Fruit fly (Drosophila melanogaster) whole organism, prepupa: Measurements from ENCODE around the gene Herp.

Experiments
- Blimp-1 ChIP-seq: fragments of 200-800 bp; sonication (Bioruptor generic); optimal IDR thresholded peaks from 3 replicates; lab custom pipeline; 2017; ENCODE audit warnings: missing biosample characterization, missing genetic modification characterization, mild to moderate bottlenecking, moderate library complexity, missing genetic modification reagents
- CG10631 ChIP-seq: fragments of 200-800 bp; sonication (Bioruptor generic); optimal IDR thresholded peaks from 2 replicates; lab custom pipeline; 2016; ENCODE audit warnings: missing biosample characterization, missing genetic modification characterization
- CG10669 ChIP-seq: fragments of 200-800 bp; sonication (Bioruptor generic); optimal IDR thresholded peaks from 3 replicates; lab custom pipeline; 2018; ENCODE audit warnings: missing biosample characterization, mild to moderate bottlenecking, missing genetic modification characterization, moderate library complexity
- CG11294 ChIP-seq: fragments of 200-800 bp; sonication (Bioruptor generic); IDR thresholded peaks from 2 replicates; pipeline ENCODE4 v1.3.6; 2022; ENCODE audit warnings: missing biosample characterization, missing genetic modification characterization
- CG11762 ChIP-seq: fragments of 200-800 bp; sonication (Bioruptor generic); optimal IDR thresholded peaks from 3 replicates; lab custom pipeline; 2016; ENCODE audit warnings: missing biosample characterization, missing genetic modification characterization; ENCODE audit not compliant: insufficient read depth
- CG11902 ChIP-seq: fragments of 200-800 bp; sonication (Bioruptor generic); optimal IDR thresholded peaks from 3 replicates; lab custom pipeline; 2016; ENCODE audit warnings: missing biosample characterization, missing genetic modification characterization
- CG15336 ChIP-seq: fragments of 200-800 bp; sonication (Bioruptor generic); IDR thresholded peaks from 2 replicates; pipeline ENCODE4 v1.3.6; 2022; ENCODE audit warnings: missing biosample characterization, missing genetic modification characterization
- CG1621 ChIP-seq: fragments of 200-800 bp; sonication (Bioruptor generic); optimal IDR thresholded peaks from 3 replicates; lab custom pipeline; 2018; ENCODE audit warnings: missing biosample characterization, mild to moderate bottlenecking, missing genetic modification characterization
- CG3032 ChIP-seq: fragments of 200-800 bp; optimal IDR thresholded peaks from 2 replicates; lab custom pipeline; 2019; ENCODE audit warnings: missing biosample characterization, mild to moderate bottlenecking, missing genetic modification characterization, moderate library complexity
- CG31627 ChIP-seq: fragments of 200-800 bp; sonication (Bioruptor generic); optimal IDR thresholded peaks from 3 replicates; lab custom pipeline; 2016; ENCODE audit warnings: missing biosample characterization, missing genetic modification characterization
- CG32006 ChIP-seq: fragments of 200-800 bp; sonication (Bioruptor generic); optimal IDR thresholded peaks from 3 replicates; lab custom pipeline; 2017; ENCODE audit warnings: missing biosample characterization, mild to moderate bottlenecking, missing genetic modification characterization
- CG34406 ChIP-seq: fragments of 200-800 bp; sonication (Bioruptor generic); optimal IDR thresholded peaks from 3 replicates; lab custom pipeline; 2016; ENCODE audit warnings: missing biosample characterization, missing genetic modification characterization
- CG3919 ChIP-seq: fragments of 200-800 bp; sonication (Bioruptor generic); optimal IDR thresholded peaks from 3 replicates; lab custom pipeline; 2016; ENCODE audit warnings: missing biosample characterization, missing genetic modification characterization
- CG4318 ChIP-seq: fragments of 200-800 bp; sonication (Bioruptor generic); optimal IDR thresholded peaks from 3 replicates; lab custom pipeline; 2017; ENCODE audit warnings: missing biosample characterization, mild to moderate bottlenecking, missing genetic modification characterization
- CG6163 ChIP-seq: fragments of 200-800 bp; sonication (Bioruptor generic); IDR thresholded peaks from 3 replicates; pipeline ENCODE4 v1.3.6; 2022; ENCODE audit warnings: missing biosample characterization, missing genetic modification characterization
- CG6276 ChIP-seq: fragments of 200-800 bp; sonication (Bioruptor generic); optimal IDR thresholded peaks from 2 replicates; lab custom pipeline; 2017; ENCODE audit warnings: missing biosample characterization, mild to moderate bottlenecking, missing genetic modification characterization
- CG6792 ChIP-seq: fragments of 200-800 bp; sonication (Bioruptor generic); optimal IDR thresholded peaks from 3 replicates; lab custom pipeline; 2016; ENCODE audit warnings: missing biosample characterization, missing genetic modification characterization
- CG6808 ChIP-seq: fragments of 200-800 bp; sonication (Bioruptor generic); optimal IDR thresholded peaks from 3 replicates; lab custom pipeline; 2017; ENCODE audit warnings: missing biosample characterization, missing genetic modification characterization, mild to moderate bottlenecking, moderate library complexity, missing genetic modification reagents
- CG6854 ChIP-seq: fragments of 200-800 bp; sonication (Bioruptor generic); optimal IDR thresholded peaks from 2 replicates; lab custom pipeline; 2017; ENCODE audit warnings: missing biosample characterization, mild to moderate bottlenecking, missing genetic modification characterization
- CG7368 ChIP-seq: fragments of 200-800 bp; sonication (Bioruptor generic); optimal IDR thresholded peaks from 3 replicates; lab custom pipeline; 2016; ENCODE audit warnings: missing biosample characterization, missing genetic modification characterization
- CG8632 ChIP-seq: fragments of 200-800 bp; sonication (Bioruptor generic); optimal IDR thresholded peaks from 3 replicates; lab custom pipeline; 2016; ENCODE audit warnings: missing biosample characterization, missing genetic modification characterization
- Eip78C ChIP-seq: fragments of 200-800 bp; sonication (Bioruptor generic); peaks from one replicate; lab custom pipeline; 2016; ENCODE audit warnings: missing biosample characterization, missing genetic modification characterization
- Eip93F ChIP-seq: fragments of 200-800 bp; sonication (Bioruptor generic); optimal IDR thresholded peaks from 2 replicates; lab custom pipeline; 2016; ENCODE audit warnings: missing biosample characterization, mild to moderate bottlenecking, missing genetic modification characterization
- Ets21C ChIP-seq: fragments of 200-800 bp; sonication (Bioruptor generic); optimal IDR thresholded peaks from 3 replicates; lab custom pipeline; 2016; ENCODE audit warnings: missing biosample characterization, missing genetic modification characterization
- Ets96B ChIP-seq: fragments of 200-800 bp; optimal IDR thresholded peaks from 2 replicates; lab custom pipeline; 2019; ENCODE audit warnings: missing biosample characterization, mild to moderate bottlenecking, missing genetic modification characterization, moderate library complexity
- Gug ChIP-seq: fragments of 200-800 bp; sonication (Bioruptor generic); IDR thresholded peaks from 2 replicates; pipeline ENCODE4 v1.3.6; 2022; ENCODE audit warnings: missing biosample characterization, missing genetic modification characterization
- Hr38 ChIP-seq: sonication (Bioruptor generic); optimal IDR thresholded peaks from 2 replicates; lab custom pipeline; 2016; ENCODE audit warnings: missing biosample characterization, missing genetic modification characterization
- Hr39 ChIP-seq: fragments of 200-800 bp; sonication (Bioruptor generic); optimal IDR thresholded peaks from 2 replicates; lab custom pipeline; 2016; ENCODE audit warnings: missing biosample characterization, missing genetic modification characterization
- Hr4 ChIP-seq: fragments of 200-800 bp; sonication (Bioruptor generic); optimal IDR thresholded peaks from 3 replicates; lab custom pipeline; 2016; ENCODE audit warnings: missing biosample characterization, missing genetic modification characterization
- Met ChIP-seq: fragments of 200-800 bp; sonication (Bioruptor generic); optimal IDR thresholded peaks from 3 replicates; lab custom pipeline; 2016; ENCODE audit warnings: missing biosample characterization, missing genetic modification characterization
- OdsH ChIP-seq: fragments of 200-800 bp; sonication (Bioruptor generic); optimal IDR thresholded peaks from 3 replicates; lab custom pipeline; 2016; ENCODE audit warnings: missing biosample characterization, missing genetic modification characterization
- Smox ChIP-seq: fragments of 200-800 bp; sonication (Bioruptor generic); optimal IDR thresholded peaks from 3 replicates; lab custom pipeline; 2016; ENCODE audit warnings: missing biosample characterization, missing genetic modification characterization
- Sox102F ChIP-seq: fragments of 200-800 bp; sonication (Bioruptor generic); optimal IDR thresholded peaks from 2 replicates; lab custom pipeline; 2016; ENCODE audit warnings: missing biosample characterization, mild to moderate bottlenecking, missing genetic modification characterization
- Sox14 ChIP-seq: fragments of 200-800 bp; sonication (Bioruptor generic); optimal IDR thresholded peaks from 3 replicates; lab custom pipeline; 2016; ENCODE audit warnings: missing biosample characterization, missing genetic modification characterization
- Sox15 ChIP-seq: fragments of 200-800 bp; sonication (Bioruptor generic); optimal IDR thresholded peaks from 3 replicates; lab custom pipeline; 2016; ENCODE audit warnings: missing biosample characterization, missing genetic modification characterization
- achi ChIP-seq: fragments of 200-800 bp; sonication (Bioruptor generic); optimal IDR thresholded peaks from 3 replicates; lab custom pipeline; 2016; ENCODE audit warnings: missing biosample characterization, missing genetic modification characterization
- acj6 ChIP-seq: fragments of 200-800 bp; sonication (Bioruptor generic); optimal IDR thresholded peaks from 3 replicates; lab custom pipeline; 2016; ENCODE audit warnings: missing biosample characterization, missing genetic modification characterization
- cyc ChIP-seq: fragments of 200-800 bp; sonication (Bioruptor generic); optimal IDR thresholded peaks from 3 replicates; lab custom pipeline; 2016; ENCODE audit warnings: missing biosample characterization, missing genetic modification characterization
- dac ChIP-seq: fragments of 200-800 bp; sonication (Bioruptor generic); optimal IDR thresholded peaks from 2 replicates; lab custom pipeline; 2017; ENCODE audit warnings: missing biosample characterization, mild to moderate bottlenecking, missing genetic modification characterization
- dsx ChIP-seq: fragments of 200-800 bp; optimal IDR thresholded peaks from 3 replicates; lab custom pipeline; 2019; ENCODE audit warnings: missing biosample characterization, mild to moderate bottlenecking, missing genetic modification characterization, moderate library complexity; ENCODE audit not compliant: poor library complexity, severe bottlenecking
- eg ChIP-seq: fragments of 200-800 bp; sonication (Bioruptor generic); IDR thresholded peaks from 3 replicates; pipeline ENCODE4 v1.3.6; 2022; ENCODE audit warnings: missing biosample characterization, missing genetic modification characterization
- esn ChIP-seq: fragments of 200-800 bp; sonication (Bioruptor generic); optimal IDR thresholded peaks from 2 replicates; lab custom pipeline; 2016; ENCODE audit warnings: missing biosample characterization, mild to moderate bottlenecking, missing genetic modification characterization, moderate library complexity
- fd59A ChIP-seq: fragments of 200-800 bp; sonication (Bioruptor generic); optimal IDR thresholded peaks from 2 replicates; lab custom pipeline; 2017; ENCODE audit warnings: missing biosample characterization, mild to moderate bottlenecking, missing genetic modification characterization, missing genetic modification reagents
- fkh ChIP-seq: fragments of 200-800 bp; sonication (Bioruptor generic); optimal IDR thresholded peaks from 3 replicates; lab custom pipeline; 2017; ENCODE audit warnings: missing biosample characterization, mild to moderate bottlenecking, missing genetic modification characterization, moderate library complexity
- lz ChIP-seq: fragments of 200-800 bp; sonication (Bioruptor generic); optimal IDR thresholded peaks from 3 replicates; lab custom pipeline; 2016; ENCODE audit warnings: missing biosample characterization, missing genetic modification characterization
- net ChIP-seq: fragments of 200-800 bp; sonication (Bioruptor generic); optimal IDR thresholded peaks from 3 replicates; lab custom pipeline; 2016; ENCODE audit warnings: missing biosample characterization, missing genetic modification characterization
- salr ChIP-seq, 2 experiments: fragments of 200-800 bp; sonication (Bioruptor generic); optimal IDR thresholded peaks; 3 replicates each; lab custom pipeline; 2016 to 2018; ENCODE audit warnings: missing biosample characterization in 2 of 2, missing genetic modification characterization in 2 of 2, mild to moderate bottlenecking in 1 of 2
- spab ChIP-seq: fragments of 200-800 bp; sonication (Bioruptor generic); optimal IDR thresholded peaks from 2 replicates; lab custom pipeline; 2017; ENCODE audit warnings: missing biosample characterization, mild to moderate bottlenecking, missing genetic modification characterization, missing genetic modification reagents
- ss ChIP-seq, 2 experiments: fragments of 200-800 bp; sonication (Bioruptor generic); optimal IDR thresholded peaks; 2 replicates in 1 of 2; 3 replicates in 1 of 2; lab custom pipeline; 2017 to 2018; ENCODE audit warnings: mild to moderate bottlenecking in 2 of 2, missing biosample characterization in 2 of 2, missing genetic modification characterization in 2 of 2, moderate library complexity in 1 of 2
- svp ChIP-seq: fragments of 200-800 bp; sonication (Bioruptor generic); peaks from one replicate; lab custom pipeline; 2016; ENCODE audit warnings: missing biosample characterization, missing genetic modification characterization
- vri ChIP-seq: fragments of 200-800 bp; sonication (Bioruptor generic); optimal IDR thresholded peaks from 3 replicates; lab custom pipeline; 2016; ENCODE audit warnings: missing biosample characterization, mild to moderate bottlenecking, missing genetic modification characterization

Herp gene

dm6 chr2L:7799804-7800433 is at the start of gene Herp, which contains the start of gene r2d2:
Gene Herp (minus strand): TSS chr2L:7800058.
Gene r2d2 (plus strand): TSS chr2L:7800147.
- TF ChIP-seq CG6854 (GFP tag; lab: Kevin White, UChicago) (peak; percentile 82), Hr38 (GFP tag; lab: Kevin White, UChicago) (no peak), vri (peak; percentile 70), eg (GFP tag; lab: Robert Waterston, UW) (peak; percentile 84), CG6163 (peak; percentile 88), CG11902 (GFP tag; lab: Kevin White, UChicago) (peak; percentile 85), CG7368 (GFP tag; lab: Kevin White, UChicago) (peak; percentile 84), Met (peak; percentile 90), achi (GFP tag; lab: Kevin White, UChicago) (peak; percentile 88), Eip93F (GFP tag; lab: Kevin White, UChicago) (no peak), Blimp-1 (GFP tag; lab: Kevin White, UChicago) (peak; percentile 73), fkh (GFP tag; lab: Kevin White, UChicago) (peak; percentile 72), lz (GFP tag; lab: Kevin White, UChicago) (peak; percentile 92), net (GFP tag; lab: Kevin White, UChicago) (peak; percentile 77), ss (GFP tag; optimal IDR thresholded peaks at IDR 0.05; lab: Kevin White, UChicago) (peak; percentile 80 to 88), svp (peak; percentile 99), CG10631 (GFP tag; lab: Kevin White, UChicago) (peak; percentile 88), Hr4 (GFP tag; lab: Kevin White, UChicago) (peak; percentile 90), esn (GFP tag; lab: Kevin White, UChicago) (peak; percentile 90), CG3919 (GFP tag; lab: Kevin White, UChicago) (peak; percentile 87), salr (GFP tag; optimal IDR thresholded peaks at IDR 0.05; lab: Kevin White, UChicago) (peak; percentile 69 to 83), Smox (no peak), CG32006 (GFP tag; lab: Kevin White, UChicago) (peak; percentile 84), Ets96B (tag; lab: Kevin White, UChicago) (peak; percentile 86), CG15336 (GFP tag; lab: Robert Waterston, UW) (peak; percentile 76; the same call in 1 of the 2 replicates), CG4318 (GFP tag; lab: Kevin White, UChicago) (peak; percentile 73), Eip78C (GFP tag; lab: Kevin White, UChicago) (peak; percentile 92), Gug (GFP tag; lab: Robert Waterston, UW) (peak; percentile 86), Sox14 (peak; percentile 89), CG6792 (GFP tag; lab: Kevin White, UChicago) (peak; percentile 84), CG11294 (GFP tag; lab: Robert Waterston, UW) (peak; percentile 84), Sox102F (GFP tag; lab: Kevin White, UChicago) (peak; percentile 81), CG1621 (tag; lab: Kevin White, UChicago) (peak; percentile 79), CG34406 (GFP tag; lab: Kevin White, UChicago) (peak; percentile 71), CG11762 (GFP tag; lab: Kevin White, UChicago) (peak; percentile 76), Hr39 (GFP tag; lab: Kevin White, UChicago) (peak; percentile 90), Sox15 (GFP tag; lab: Kevin White, UChicago) (peak; percentile 86), cyc (GFP tag; lab: Kevin White, UChicago) (peak; percentile 86), Ets21C (peak; percentile 86), acj6 (peak; percentile 90), dsx (peak; percentile 77), CG6276 (no peak), spab (GFP tag; lab: Kevin White, UChicago) (peak; percentile 65), fd59A (GFP tag; lab: Kevin White, UChicago) (peak; percentile 77), CG3032 (peak; percentile 87), CG6808 (GFP tag; lab: Kevin White, UChicago) (peak; percentile 83), CG31627 (GFP tag; lab: Kevin White, UChicago) (peak; percentile 92), CG8632 (GFP tag; lab: Kevin White, UChicago) (peak; percentile 77), CG10669 (GFP tag; lab: Kevin White, UChicago) (peak; percentile 86), OdsH (GFP tag; lab: Kevin White, UChicago) (peak; percentile 89), dac (GFP tag; lab: Kevin White, UChicago) (peak; percentile 80)
